Worm (Caenorhabditis elegans) whole organism, mixed stage, embryonic: ENCODE data around the gene cyn-9.

Experiments
- M03D4.4 ChIP-seq: sonication (generic microtip); optimal IDR thresholded peaks from 2 replicates; lab custom pipeline; 2017; ENCODE audit warnings: mild to moderate bottlenecking, missing genetic modification characterization, missing compliant biosample characterization
- elt-1 ChIP-seq: sonication (generic microtip); optimal IDR thresholded peaks from 2 replicates; lab custom pipeline; 2017; ENCODE audit warnings: missing genetic modification characterization, mild to moderate bottlenecking, missing compliant biosample characterization, antibody characterized with exemption, moderate library complexity, borderline replicate concordance; ENCODE audit not compliant: insufficient read depth
- ham-2 ChIP-seq: fragments of 200-800 bp; sonication (Bioruptor generic); optimal IDR thresholded peaks from 2 replicates; lab custom pipeline; 2018; ENCODE audit warnings: mild to moderate bottlenecking, missing genetic modification characterization, missing compliant biosample characterization
- lsy-2 ChIP-seq: fragments of 150-350 bp; optimal IDR thresholded peaks from 2 replicates; lab custom pipeline; 2014; ENCODE audit warnings: missing biosample characterization, missing genetic modification characterization
- mep-1 ChIP-seq: fragments of 150-350 bp; optimal IDR thresholded peaks from 2 replicates; lab custom pipeline; 2017; ENCODE audit warnings: missing biosample characterization, missing genetic modification reagents, missing genetic modification characterization, inconsistent platforms
- snpc-4 ChIP-seq: fragments of 150-350 bp; optimal IDR thresholded peaks from 2 replicates; lab custom pipeline; 2014; ENCODE audit warnings: missing biosample characterization, missing genetic modification characterization
- sptf-1 ChIP-seq: sonication (generic microtip); optimal IDR thresholded peaks from 2 replicates; lab custom pipeline; 2017; ENCODE audit warnings: mild to moderate bottlenecking, missing genetic modification characterization, moderate library complexity, missing compliant biosample characterization
- ztf-11 ChIP-seq: fragments of 150-350 bp; optimal IDR thresholded peaks from 2 replicates; lab custom pipeline; 2014; ENCODE audit warnings: missing biosample characterization, missing genetic modification characterization

- no peak for TF ChIP-seq ztf-11 (tag; lab: Kevin White, UChicago)
- TF ChIP-seq lsy-2 (tag; lab: Kevin White, UChicago), result no peak
- TF ChIP-seq ham-2 (GFP tag; lab: Kevin White, UChicago), result no peak
- no peak for TF ChIP-seq elt-1 (tag; lab: Kevin White, UChicago)
- TF ChIP-seq M03D4.4 (tag; lab: Kevin White, UChicago), result no peak
- no peak for TF ChIP-seq mep-1 (tag; lab: Kevin White, UChicago)
- no peak for TF ChIP-seq snpc-4
- no peak for TF ChIP-seq sptf-1 (tag; lab: Kevin White, UChicago)
These were observed 18.0 kb downstream of the cyn-9 start for ce11 chrIII:3681351-3681938.
